Worm (Caenorhabditis elegans) whole organism, L4 larva: ENCODE measurements around the gene T13G4.7.

Source experiments
- ZK546.5 ChIP-seq, 2 experiments: sonication (generic microtip); optimal IDR thresholded peaks; 2 replicates each; lab custom pipeline; 2017; ENCODE audit warnings: missing biosample characterization in 2 of 2, missing genetic modification characterization in 2 of 2
- ceh-82 ChIP-seq: sonication (generic microtip); optimal IDR thresholded peaks from 2 replicates; lab custom pipeline; 2017; ENCODE audit warnings: missing biosample characterization, missing genetic modification characterization
- dpl-1 ChIP-seq: fragments of 150-350 bp; optimal IDR thresholded peaks from 2 replicates; lab custom pipeline; 2014; ENCODE audit warnings: missing biosample characterization, missing genetic modification reagents, missing genetic modification characterization
- hlh-11 ChIP-seq: fragments of 200-800 bp; sonication (Bioruptor generic); optimal IDR thresholded peaks from 2 replicates; lab custom pipeline; 2018; ENCODE audit warnings: mild to moderate bottlenecking, missing genetic modification characterization, missing compliant biosample characterization
- lin-29 ChIP-seq: fragments of 200-800 bp; sonication (Bioruptor generic); IDR thresholded peaks from 2 replicates; pipeline ENCODE4 v1.3.6; 2022; ENCODE audit warnings: missing genetic modification reagents, missing genetic modification characterization, missing compliant biosample characterization
- madf-5 ChIP-seq, 2 experiments: fragments of 200-800 bp; sonication (Bioruptor generic); IDR thresholded peaks; 2 replicates each; pipeline ENCODE4 v1.3.6; 2022; ENCODE audit warnings: missing compliant biosample characterization in 2 of 2, missing genetic modification characterization in 2 of 2
- nhr-11 ChIP-seq: fragments of 150-350 bp; optimal IDR thresholded peaks from 2 replicates; lab custom pipeline; 2014; ENCODE audit warnings: missing biosample characterization, missing genetic modification characterization
- nhr-237 ChIP-seq: sonication (generic microtip); optimal IDR thresholded peaks from 2 replicates; lab custom pipeline; 2017; ENCODE audit warnings: missing biosample characterization, missing genetic modification characterization
- nhr-28 ChIP-seq: fragments of 150-350 bp; optimal IDR thresholded peaks from 2 replicates; lab custom pipeline; 2014; ENCODE audit warnings: missing biosample characterization, missing genetic modification characterization
- tra-1 ChIP-seq: fragments of 200-800 bp; sonication (Bioruptor generic); IDR thresholded peaks from 2 replicates; pipeline ENCODE4 v1.3.6; 2022; ENCODE audit warnings: missing genetic modification reagents, missing genetic modification characterization, missing compliant biosample characterization

- TF ChIP-seq hlh-11 (no peak), nhr-237 (tag; lab: Kevin White, UChicago) (no peak), dpl-1 (GFP tag; lab: Kevin White, UChicago) (no peak), nhr-28 (tag; lab: Kevin White, UChicago) (no peak), madf-5 (GFP tag; IDR thresholded peaks at IDR 0.05; lab: Robert Waterston, UW) (no peak), tra-1 (GFP tag; lab: Robert Waterston, UW) (no peak), ceh-82 (tag; lab: Kevin White, UChicago) (no peak), ZK546.5 (tag; optimal IDR thresholded peaks at IDR 0.05; lab: Kevin White, UChicago) (no peak), lin-29 (GFP tag; lab: Robert Waterston, UW) (no peak), nhr-11 (tag; lab: Kevin White, UChicago) (no peak)
These were observed 39.8 kb upstream of the T13G4.7 start, which contains the start of gene tsp-9 for ce11 chrX:1245717-1246116.
